Fruit fly (Drosophila melanogaster) S2 (cell line): ENCODE measurements around the gene Dus1.

ENCODE experiments used
- CG8478 ChIP-seq: fragments of >200 bp; optimal IDR thresholded peaks from 2 replicates; lab custom pipeline; 2018
- CTCF ChIP-seq, 2 experiments: fragments of >200 bp; optimal IDR thresholded peaks; 2 replicates each; lab custom pipeline; 2018

DNA sequence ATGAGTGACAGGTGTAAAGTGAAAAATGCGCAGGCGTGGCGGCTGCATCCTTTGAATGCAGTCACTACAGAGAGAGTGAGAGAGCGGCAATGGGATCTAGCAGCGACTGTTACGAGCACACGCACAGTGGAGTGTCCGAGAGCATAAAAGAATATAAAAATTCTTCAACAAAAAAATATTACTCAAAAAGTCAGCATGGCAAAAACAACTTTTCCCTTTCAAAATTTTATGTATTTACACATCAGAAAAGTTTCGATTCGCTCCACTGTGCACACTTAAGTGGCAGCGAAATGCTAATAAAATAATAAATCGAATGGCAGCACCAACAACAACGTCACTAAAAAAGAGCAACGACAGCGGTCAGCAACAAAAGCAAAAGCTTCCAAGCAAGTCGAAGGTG, 48.2 kb downstream of the Dus1 start:
- TF ChIP-seq CG8478 (lab: Kevin White, UChicago), result no peak
- no peak for TF ChIP-seq CTCF (optimal IDR thresholded peaks at IDR 0.05; lab: Kevin White, UChicago)
